Fruit fly (Drosophila melanogaster): ENCODE results near the gene Tbc1d8-9.

The Tbc1d8-9 gene

DNA sequence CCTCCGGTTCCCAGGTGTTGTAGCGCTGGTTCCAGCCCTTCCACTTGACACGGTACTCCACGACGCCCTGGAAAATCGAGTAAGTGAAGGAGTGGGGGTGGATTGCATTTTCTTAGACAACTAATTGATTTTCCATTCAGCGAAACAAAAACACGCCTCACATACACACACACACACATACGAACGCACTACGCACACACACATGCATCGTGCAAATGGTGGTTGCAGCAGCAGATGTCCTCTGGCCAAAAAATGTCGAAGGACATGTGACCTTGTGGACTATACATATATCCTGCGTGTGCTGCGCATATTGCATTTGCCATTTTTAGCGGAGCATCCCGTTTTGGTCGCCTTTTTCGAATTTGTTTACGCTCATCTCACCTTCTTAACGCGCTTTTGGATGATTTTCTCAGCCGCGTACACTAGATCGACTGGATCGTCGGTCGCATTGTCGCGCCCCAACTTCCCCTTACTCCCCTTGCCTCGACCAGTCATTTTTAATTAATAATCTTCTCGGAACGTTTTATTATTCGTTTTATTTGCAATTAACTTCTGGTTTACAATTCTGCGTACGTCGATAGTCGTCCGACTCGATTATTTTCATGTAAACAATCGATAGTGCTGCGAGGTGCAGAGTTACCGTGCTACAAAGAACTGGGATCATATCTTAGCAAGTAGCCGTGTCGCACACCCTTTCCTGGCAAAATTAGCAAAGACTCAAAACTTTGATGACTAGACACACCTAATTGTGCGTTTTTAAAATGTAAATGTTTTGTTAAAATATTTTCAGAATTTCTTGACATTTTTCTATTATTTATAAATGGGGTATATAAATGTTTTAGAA is 25.9 kb downstream of the Tbc1d8-9 start, which contains the start of gene Pc (continued):
- no peak for TF ChIP-seq Ptx1 (GFP tag; IDR thresholded peaks at IDR 0.05)
- no peak for TF ChIP-seq exex (tag; optimal IDR thresholded peaks at IDR 0.05)
- TF ChIP-seq gt (GFP tag; IDR thresholded peaks at IDR 0.05), result no peak
- TF ChIP-seq pzg (GFP tag; optimal IDR thresholded peaks at IDR 0.05), result peak; percentile 98
- TF ChIP-seq CG14667 (GFP tag; IDR thresholded peaks at IDR 0.05), result no peak
- TF ChIP-seq CG13296 (GFP tag; optimal IDR thresholded peaks at IDR 0.05), result no peak
- no peak for TF ChIP-seq gce (GFP tag; IDR thresholded peaks at IDR 0.05)
- TF ChIP-seq CG2889 (GFP tag; IDR thresholded peaks at IDR 0.05), result no peak
- TF ChIP-seq az2 (GFP tag; optimal IDR thresholded peaks at IDR 0.05), result no peak
- peak; percentile 93 for TF ChIP-seq cg (GFP tag; optimal IDR thresholded peaks at IDR 0.05)
- no peak for TF ChIP-seq CG11093 (GFP tag; IDR thresholded peaks at IDR 0.05)

- peak; percentile 82 for TF ChIP-seq ssp (GFP tag; IDR thresholded peaks at IDR 0.05)
- peak; percentile 98 for TF ChIP-seq CG14014 (GFP tag; IDR thresholded peaks at IDR 0.05)
- peak; percentile 87 for TF ChIP-seq E2f2 (GFP tag; IDR thresholded peaks at IDR 0.05)
- TF ChIP-seq H2.0 (GFP tag; IDR thresholded peaks at IDR 0.05), result peak; percentile 97
- peak; percentile 100 for TF ChIP-seq CG12219 (GFP tag; optimal IDR thresholded peaks at IDR 0.05)
- TF ChIP-seq CG13624 (GFP tag; optimal IDR thresholded peaks at IDR 0.05), result peak; percentile 99
- peak; percentile 90 for TF ChIP-seq CG3163 (GFP tag; optimal IDR thresholded peaks at IDR 0.05)
- peak in 1 of 2 experiments; percentile 100 for TF ChIP-seq Eip74EF (GFP tag; optimal IDR thresholded peaks at IDR 0.05)
- TF ChIP-seq CG9727 (GFP tag; optimal IDR thresholded peaks at IDR 0.05), result peak; percentile 100
- no peak for TF ChIP-seq hth (optimal IDR thresholded peaks at IDR 0.05)
- peak; percentile 98 to 99 for TF ChIP-seq dpn (GFP tag; optimal IDR thresholded peaks at IDR 0.05)
- TF ChIP-seq Fer3 (tag; optimal IDR thresholded peaks at IDR 0.05), result peak; percentile 100
- peak; percentile 94 for TF ChIP-seq sr (GFP tag; IDR thresholded peaks at IDR 0.05)
- peak; percentile 40 for TF ChIP-seq gfzf (GFP tag; optimal IDR thresholded peaks at IDR 0.05)
- peak; percentile 96 for TF ChIP-seq Jarid2 (GFP tag; optimal IDR thresholded peaks at IDR 0.05)
- peak; percentile 97 for TF ChIP-seq ase (GFP tag; IDR thresholded peaks at IDR 0.05)
- TF ChIP-seq Hr3 (GFP tag; optimal IDR thresholded peaks at IDR 0.05), result peak; percentile 97
- TF ChIP-seq ro (GFP tag; IDR thresholded peaks at IDR 0.05), result peak; percentile 81
- TF ChIP-seq CG14050 (GFP tag; IDR thresholded peaks at IDR 0.05), result peak; percentile 98
- TF ChIP-seq Optix (GFP tag; IDR thresholded peaks at IDR 0.05), result peak; percentile 89
- TF ChIP-seq Hmr (GFP tag; optimal IDR thresholded peaks at IDR 0.05), result peak; percentile 100
- TF ChIP-seq zen (tag; optimal IDR thresholded peaks at IDR 0.05), result peak; percentile 100
- peak; percentile 98 for TF ChIP-seq CG10462 (GFP tag; optimal IDR thresholded peaks at IDR 0.05)
- TF ChIP-seq so (GFP tag; IDR thresholded peaks at IDR 0.05), result peak; percentile 99
- TF ChIP-seq CG15011 (GFP tag; optimal IDR thresholded peaks at IDR 0.05), result peak; percentile 99
- TF ChIP-seq CG31224 (GFP tag; IDR thresholded peaks at IDR 0.05), result peak; percentile 95
- peak; percentile 99 for TF ChIP-seq Hand (GFP tag; optimal IDR thresholded peaks at IDR 0.05)
- TF ChIP-seq CG6654 (GFP tag; optimal IDR thresholded peaks at IDR 0.05), result peak; percentile 94
- TF ChIP-seq CG7372 (GFP tag; IDR thresholded peaks at IDR 0.05), result peak; percentile 97
- peak; percentile 100 for TF ChIP-seq CG4328 (GFP tag; optimal IDR thresholded peaks at IDR 0.05)
- TF ChIP-seq odd (GFP tag; optimal IDR thresholded peaks at IDR 0.05), result peak; percentile 99
- peak; percentile 98 for TF ChIP-seq Rfx (GFP tag; IDR thresholded peaks at IDR 0.05)
- TF ChIP-seq NC2α (GFP tag; optimal IDR thresholded peaks at IDR 0.05), result peak; percentile 98
- TF ChIP-seq CG9876 (GFP tag; optimal IDR thresholded peaks at IDR 0.05), result peak; percentile 94
- TF ChIP-seq Oaz (GFP tag; IDR thresholded peaks at IDR 0.05), result peak; percentile 97
- peak; percentile 100 for TF ChIP-seq CG13296 (GFP tag; optimal IDR thresholded peaks at IDR 0.05)
- peak; percentile 98 for TF ChIP-seq CG5953 (GFP tag; IDR thresholded peaks at IDR 0.05)
- no peak for TF ChIP-seq CG1832 (GFP tag; optimal IDR thresholded peaks at IDR 0.05)
- TF ChIP-seq Usf (GFP tag; optimal IDR thresholded peaks at IDR 0.05), result peak; percentile 96
Observed at dm6 chr3L:21304400-21304799, 39.1 kb downstream of the Tbc1d8-9 start, which contains the start of the genes CG11309 and CG7632. TSS of gene CG11309 (minus strand) at chr3L:21304658. TSS of gene CG7632 (plus strand) at chr3L:21304697.
